Worm (Caenorhabditis elegans) whole organism, midembryonic: ENCODE measurements around the gene srw-121.

Source experiments
- T22C8.4 ChIP-seq: fragments of 200-800 bp; sonication (Bioruptor generic); IDR thresholded peaks from 2 replicates; pipeline ENCODE4 v1.3.6; 2022; ENCODE audit warnings: missing genetic modification characterization, missing compliant biosample characterization
- cog-1 ChIP-seq: sonication (generic microtip); optimal IDR thresholded peaks from 2 replicates; lab custom pipeline; 2016; ENCODE audit warnings: missing genetic modification characterization, missing compliant biosample characterization
- flt-1 ChIP-seq: fragments of 200-800 bp; sonication (Bioruptor generic); IDR thresholded peaks from 2 replicates; pipeline ENCODE4 v1.3.6; 2022; ENCODE audit warnings: missing genetic modification characterization, missing compliant biosample characterization
- klf-2 ChIP-seq: fragments of 200-800 bp; sonication (Bioruptor generic); conservative IDR thresholded peaks from 2 replicates; pipeline ENCODE4 v1.3.6; 2022; ENCODE audit warnings: missing genetic modification reagents, missing genetic modification characterization, missing compliant biosample characterization
- med-1 ChIP-seq: sonication (generic microtip); optimal IDR thresholded peaks from 2 replicates; lab custom pipeline; 2017; ENCODE audit warnings: missing genetic modification characterization, mild to moderate bottlenecking, missing compliant biosample characterization, antibody characterized with exemption, missing genetic modification reagents; ENCODE audit not compliant: insufficient read depth
- ref-1 ChIP-seq: fragments of 200-800 bp; sonication (Bioruptor generic); conservative IDR thresholded peaks from 2 replicates; pipeline ENCODE4 v1.3.6; 2022; ENCODE audit warnings: missing genetic modification reagents, missing genetic modification characterization, missing compliant biosample characterization
- tab-1 ChIP-seq: fragments of 200-800 bp; sonication (Bioruptor generic); IDR thresholded peaks from 2 replicates; pipeline ENCODE4 v1.3.6; 2022; ENCODE audit warnings: missing genetic modification characterization, missing compliant biosample characterization
- ztf-23 ChIP-seq: fragments of 200-800 bp; sonication (Bioruptor generic); IDR thresholded peaks from 2 replicates; pipeline ENCODE4 v1.3.6; 2022; ENCODE audit warnings: missing genetic modification reagents, missing genetic modification characterization, missing compliant biosample characterization
- ztf-29 ChIP-seq: fragments of 200-800 bp; sonication (Bioruptor generic); IDR thresholded peaks from 2 replicates; pipeline ENCODE4 v1.3.6; 2022; ENCODE audit warnings: missing genetic modification reagents, missing genetic modification characterization, missing compliant biosample characterization

- TF ChIP-seq tab-1 (GFP tag; lab: Robert Waterston, UW) = no peak
- no peak for TF ChIP-seq klf-2
- TF ChIP-seq ztf-29 = no peak
- no peak for TF ChIP-seq med-1
- no peak for TF ChIP-seq ztf-23 (GFP tag; lab: Robert Waterston, UW)
- no peak for TF ChIP-seq cog-1
- TF ChIP-seq ref-1 (GFP tag; lab: Robert Waterston, UW) = no peak
- TF ChIP-seq T22C8.4 (GFP tag; lab: Robert Waterston, UW) = no peak
- no peak for TF ChIP-seq flt-1
Observed at ce11 chrV:2962960-2963359, 28.4 kb downstream of the srw-121 start, which contains the start of gene srw-138.
